Worm (Caenorhabditis elegans): ENCODE measurements around the gene Y49F6B.6.

DNA sequence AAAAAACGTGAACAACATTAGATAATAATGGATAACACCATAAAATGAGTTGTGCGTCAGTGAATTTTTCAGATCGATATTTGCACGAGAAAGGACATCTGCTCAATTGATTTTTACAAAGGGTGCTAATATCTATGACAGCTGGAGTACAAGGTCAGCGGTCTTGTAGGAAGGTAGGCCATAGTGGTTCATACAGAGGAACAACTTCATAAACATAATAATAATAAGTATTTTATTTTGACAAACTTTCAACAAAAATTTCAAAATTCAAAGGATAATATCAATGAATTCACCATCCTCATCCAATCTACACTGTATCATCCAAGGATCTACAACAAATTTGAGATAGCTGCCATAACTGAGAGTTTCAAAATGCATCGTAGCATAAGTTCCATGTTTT, 4.3 kb downstream of the Y49F6B.6 start, which contains the start of gene fbxb-104:
- TF ChIP-seq nhr-28 (tag; optimal IDR thresholded peaks at IDR 0.05) (no peak), ama-1 (optimal IDR thresholded peaks at IDR 0.05) (no peak), lsy-2 (tag; optimal IDR thresholded peaks at IDR 0.05) (no peak), spr-3 (GFP tag; optimal IDR thresholded peaks at IDR 0.05) (no peak), nhr-11 (tag; optimal IDR thresholded peaks at IDR 0.05) (no peak), duxl-1 (tag; optimal IDR thresholded peaks at IDR 0.05; ENCODE audit: poor library complexity) (no peak), F10B5.3 (tag; optimal IDR thresholded peaks at IDR 0.05) (no peak), fkh-10 (GFP tag; optimal IDR thresholded peaks at IDR 0.05) (no peak), ZK546.5 (tag; optimal IDR thresholded peaks at IDR 0.05) (no peak)
